Worm (Caenorhabditis elegans) whole organism, mixed stage, embryonic: ENCODE measurements around the gene rocf-1.
A peak's percentile ranks its signal among the peaks of the same experiment; 100 is the strongest.

Experiments used
- M03D4.4 ChIP-seq: sonication (generic microtip); optimal IDR thresholded peaks from 2 replicates; lab custom pipeline; 2017; ENCODE audit warnings: mild to moderate bottlenecking, missing genetic modification characterization, missing compliant biosample characterization
- bed-3 ChIP-seq: fragments of 200-800 bp; sonication (Bioruptor generic); optimal IDR thresholded peaks from 3 replicates; lab custom pipeline; 2018; ENCODE audit warnings: mild to moderate bottlenecking, missing genetic modification characterization, moderate library complexity, missing compliant biosample characterization
- ceh-39 ChIP-seq: fragments of 150-350 bp; optimal IDR thresholded peaks from 2 replicates; lab custom pipeline; 2014; ENCODE audit warnings: missing biosample characterization, missing genetic modification characterization
- ceh-43 ChIP-seq: fragments of 200-800 bp; sonication (Bioruptor generic); optimal IDR thresholded peaks from 2 replicates; lab custom pipeline; 2018; ENCODE audit warnings: mild to moderate bottlenecking, missing genetic modification characterization, moderate library complexity, missing compliant biosample characterization
- ceh-83 ChIP-seq: fragments of 200-800 bp; sonication (Bioruptor generic); optimal IDR thresholded peaks from 2 replicates; lab custom pipeline; 2018; ENCODE audit warnings: mild to moderate bottlenecking, missing genetic modification characterization, missing compliant biosample characterization
- ces-1 ChIP-seq: fragments of 150-350 bp; optimal IDR thresholded peaks from 2 replicates; lab custom pipeline; 2014; ENCODE audit warnings: missing biosample characterization, missing genetic modification reagents, missing genetic modification characterization
- cnd-1 ChIP-seq: fragments of 200-800 bp; sonication (Bioruptor generic); optimal IDR thresholded peaks from 2 replicates; lab custom pipeline; 2018; ENCODE audit warnings: mild to moderate bottlenecking, missing genetic modification characterization, missing compliant biosample characterization
- elt-1 ChIP-seq: sonication (generic microtip); optimal IDR thresholded peaks from 2 replicates; lab custom pipeline; 2017; ENCODE audit warnings: missing genetic modification characterization, mild to moderate bottlenecking, missing compliant biosample characterization, antibody characterized with exemption, moderate library complexity, borderline replicate concordance; ENCODE audit not compliant: insufficient read depth
- elt-3 ChIP-seq: fragments of 150-350 bp; optimal IDR thresholded peaks from 2 replicates; lab custom pipeline; 2014; ENCODE audit warnings: missing biosample characterization, missing genetic modification characterization
- flh-1 ChIP-seq: fragments of 200-800 bp; sonication (Bioruptor generic); optimal IDR thresholded peaks from 2 replicates; lab custom pipeline; 2018; ENCODE audit warnings: mild to moderate bottlenecking, missing genetic modification characterization, moderate library complexity, missing compliant biosample characterization
- ham-2 ChIP-seq: fragments of 200-800 bp; sonication (Bioruptor generic); optimal IDR thresholded peaks from 2 replicates; lab custom pipeline; 2018; ENCODE audit warnings: mild to moderate bottlenecking, missing genetic modification characterization, missing compliant biosample characterization
- hlh-1 ChIP-seq: fragments of 150-350 bp; optimal IDR thresholded peaks from 2 replicates; lab custom pipeline; 2014; ENCODE audit warnings: missing biosample characterization, missing genetic modification reagents, missing genetic modification characterization
- lin-13 ChIP-seq: fragments of 150-350 bp; optimal IDR thresholded peaks from 2 replicates; lab custom pipeline; 2014; ENCODE audit warnings: missing biosample characterization, missing genetic modification characterization
- lin-32 ChIP-seq: fragments of 200-800 bp; sonication (Bioruptor generic); optimal IDR thresholded peaks from 2 replicates; lab custom pipeline; 2018; ENCODE audit warnings: mild to moderate bottlenecking, missing genetic modification characterization, missing compliant biosample characterization
- lsy-2 ChIP-seq: fragments of 150-350 bp; optimal IDR thresholded peaks from 2 replicates; lab custom pipeline; 2014; ENCODE audit warnings: missing biosample characterization, missing genetic modification characterization
- mab-5 ChIP-seq: fragments of 150-350 bp; optimal IDR thresholded peaks from 2 replicates; lab custom pipeline; 2014; ENCODE audit warnings: missing biosample characterization, missing genetic modification characterization
- mep-1 ChIP-seq: fragments of 150-350 bp; optimal IDR thresholded peaks from 2 replicates; lab custom pipeline; 2017; ENCODE audit warnings: missing biosample characterization, missing genetic modification reagents, missing genetic modification characterization, inconsistent platforms
- mls-2 ChIP-seq: sonication (generic microtip); optimal IDR thresholded peaks from 2 replicates; lab custom pipeline; 2016; ENCODE audit warnings: mild to moderate bottlenecking, missing genetic modification characterization, moderate library complexity, missing compliant biosample characterization
- nhr-2 ChIP-seq: fragments of 150-350 bp; optimal IDR thresholded peaks from 2 replicates; lab custom pipeline; 2014; ENCODE audit warnings: missing biosample characterization, missing genetic modification characterization
- nhr-237 ChIP-seq: fragments of 150-350 bp; optimal IDR thresholded peaks from 2 replicates; lab custom pipeline; 2014; ENCODE audit warnings: missing biosample characterization, missing genetic modification characterization
- nhr-76 ChIP-seq: sonication (generic microtip); optimal IDR thresholded peaks from 2 replicates; lab custom pipeline; 2017; ENCODE audit warnings: missing biosample characterization, missing genetic modification characterization
- pha-4 ChIP-seq: fragments of 150-350 bp; optimal IDR thresholded peaks from 2 replicates; lab custom pipeline; 2018; ENCODE audit warnings: missing biosample characterization, missing genetic modification reagents, missing genetic modification characterization
- sem-2 ChIP-seq: fragments of 200-800 bp; sonication (Bioruptor generic); optimal IDR thresholded peaks from 2 replicates; lab custom pipeline; 2018; ENCODE audit warnings: mild to moderate bottlenecking, missing genetic modification characterization, missing compliant biosample characterization
- snpc-4 ChIP-seq: fragments of 150-350 bp; optimal IDR thresholded peaks from 2 replicates; lab custom pipeline; 2014; ENCODE audit warnings: missing biosample characterization, missing genetic modification characterization
- sptf-1 ChIP-seq: sonication (generic microtip); optimal IDR thresholded peaks from 2 replicates; lab custom pipeline; 2017; ENCODE audit warnings: mild to moderate bottlenecking, missing genetic modification characterization, moderate library complexity, missing compliant biosample characterization
- tbx-8 ChIP-seq: fragments of 200-800 bp; sonication (Bioruptor generic); optimal IDR thresholded peaks from 2 replicates; lab custom pipeline; 2018; ENCODE audit warnings: mild to moderate bottlenecking, missing genetic modification characterization, moderate library complexity, missing compliant biosample characterization
- unc-120 ChIP-seq: sonication (generic microtip); optimal IDR thresholded peaks from 2 replicates; lab custom pipeline; 2017; ENCODE audit warnings: missing genetic modification characterization, missing compliant biosample characterization; ENCODE audit not compliant: poor library complexity, severe bottlenecking
- unc-39 ChIP-seq: fragments of 150-350 bp; optimal IDR thresholded peaks from 2 replicates; lab custom pipeline; 2014; ENCODE audit warnings: missing biosample characterization, missing genetic modification characterization
- unc-62 ChIP-seq: fragments of 150-350 bp; optimal IDR thresholded peaks from 2 replicates; lab custom pipeline; 2014; ENCODE audit warnings: missing biosample characterization, missing genetic modification reagents, missing genetic modification characterization
- zip-8 ChIP-seq: fragments of 150-350 bp; optimal IDR thresholded peaks from 2 replicates; lab custom pipeline; 2014; ENCODE audit warnings: missing biosample characterization, missing genetic modification characterization
- ztf-11 ChIP-seq: fragments of 150-350 bp; optimal IDR thresholded peaks from 2 replicates; lab custom pipeline; 2014; ENCODE audit warnings: missing biosample characterization, missing genetic modification characterization

rocf-1 gene

DNA sequence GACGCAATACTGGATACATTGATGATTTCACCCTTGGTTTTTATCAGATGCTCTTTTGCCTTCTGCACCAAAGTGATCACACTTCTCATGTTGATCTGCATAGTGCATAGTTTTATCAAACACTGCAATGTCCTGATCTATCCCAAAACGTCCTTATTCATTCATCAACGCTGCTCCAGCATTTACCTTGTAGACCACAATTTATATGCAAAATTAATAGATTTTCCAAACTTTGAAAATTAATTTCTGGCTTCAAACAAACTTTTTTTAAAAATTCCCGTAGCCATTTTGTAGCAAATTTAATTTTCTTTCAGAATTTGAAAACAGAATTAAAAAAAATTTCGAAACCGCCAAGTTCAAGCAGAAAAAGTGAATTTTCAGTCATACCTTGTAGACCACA, 20.2 kb upstream of the rocf-1 start, which contains the start of gene C06B8.3:
C06B8.3 (minus strand) TSS at position 101 of the 400 bp plus-strand sequence.
- TF ChIP-seq lsy-2 (tag; lab: Kevin White, UChicago) (no peak), ces-1 (GFP tag; lab: Kevin White, UChicago) (no peak), flh-1 (GFP tag; lab: Kevin White, UChicago) (no peak), zip-8 (tag; lab: Kevin White, UChicago) (no peak), lin-32 (GFP tag; lab: Kevin White, UChicago) (no peak), mab-5 (tag; lab: Kevin White, UChicago) (no peak), mep-1 (no peak), nhr-237 (tag; lab: Kevin White, UChicago) (no peak), unc-39 (tag; lab: Kevin White, UChicago) (no peak), nhr-2 (tag; lab: Kevin White, UChicago) (no peak), ceh-83 (GFP tag; lab: Kevin White, UChicago) (no peak), snpc-4 (tag; lab: Kevin White, UChicago) (no peak), tbx-8 (GFP tag; lab: Kevin White, UChicago) (no peak), sem-2 (GFP tag; lab: Kevin White, UChicago) (no peak)

DNA sequence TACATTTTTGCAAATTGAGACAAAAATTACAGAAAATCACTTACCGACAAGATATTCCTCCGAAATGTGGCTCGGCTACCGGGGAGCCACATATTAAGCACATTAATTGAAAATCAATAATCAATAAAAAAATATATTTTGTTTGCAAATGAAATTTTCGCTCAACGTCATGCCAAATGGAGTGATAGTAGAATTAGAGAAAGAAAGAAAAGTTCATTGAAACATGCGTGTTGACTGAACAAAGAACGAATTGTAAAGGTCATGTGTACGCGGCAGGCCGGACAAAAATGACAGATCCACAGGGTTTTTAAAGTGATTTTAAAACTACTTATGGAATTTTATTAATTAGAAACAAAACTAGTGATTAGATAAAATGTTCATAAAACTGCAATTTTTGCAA, 19.3 kb upstream of the rocf-1 start:
- TF ChIP-seq elt-1 (tag; lab: Kevin White, UChicago): no peak
- TF ChIP-seq lin-13: no peak
- no peak for TF ChIP-seq bed-3 (GFP tag; lab: Kevin White, UChicago)
- no peak for TF ChIP-seq sem-2 (GFP tag; lab: Kevin White, UChicago)
- TF ChIP-seq zip-8 (tag; lab: Kevin White, UChicago): no peak
- no peak for TF ChIP-seq unc-39 (tag; lab: Kevin White, UChicago)

DNA sequence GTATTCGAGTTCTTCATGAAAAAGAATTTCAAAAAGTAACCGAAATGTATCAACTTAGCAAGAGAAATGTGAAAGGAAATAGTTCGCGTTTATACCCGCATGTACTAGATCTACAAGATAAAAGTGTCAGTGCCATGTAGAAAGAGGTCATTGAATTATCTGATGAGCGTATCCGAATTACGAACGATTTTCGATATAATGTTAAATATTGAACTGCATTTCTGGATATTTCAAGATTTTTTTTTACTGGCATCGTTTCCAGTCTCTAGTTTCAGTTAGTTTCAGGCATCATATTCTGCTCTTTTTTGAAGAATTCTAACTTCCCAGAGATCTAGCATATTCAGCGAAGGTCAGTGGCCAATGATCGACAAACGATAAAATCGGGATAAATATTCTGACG, 17.1 kb upstream of the rocf-1 start, which contains the start of gene nhr-150:
nhr-150 (minus strand) TSS at position 92 of the 400 bp plus-strand sequence.
- TF ChIP-seq elt-1 (tag; lab: Kevin White, UChicago) (peak; percentile 61), sptf-1 (tag; lab: Kevin White, UChicago) (no peak)

DNA sequence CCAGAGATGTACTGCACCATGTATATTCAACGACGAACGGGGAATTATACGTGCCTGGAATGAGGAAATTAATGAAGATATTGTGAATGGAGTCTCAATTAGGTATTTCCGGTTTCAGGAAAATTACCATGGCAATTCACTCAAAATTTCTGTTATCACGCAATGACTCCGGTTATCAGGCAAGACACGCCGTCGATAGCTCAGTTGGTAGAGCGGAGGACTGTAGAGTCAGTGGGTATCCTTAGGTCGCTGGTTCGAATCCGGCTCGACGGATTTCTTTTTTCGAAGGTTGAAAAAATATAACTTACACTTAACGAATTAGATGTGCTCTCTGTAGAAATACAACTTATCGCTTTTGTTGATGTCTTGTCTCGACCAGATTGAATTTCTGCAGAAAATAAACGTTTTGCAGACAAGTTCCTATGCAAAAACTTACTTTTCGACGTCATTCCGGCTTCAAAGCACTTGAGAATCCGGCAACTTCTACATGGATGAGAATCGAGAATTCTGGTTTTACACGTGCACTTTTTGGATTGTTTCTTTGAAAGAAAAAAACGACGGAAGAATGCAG, 16.3 kb upstream of the rocf-1 start:
- TF ChIP-seq lin-13: no peak
- TF ChIP-seq cnd-1: no peak
- TF ChIP-seq ztf-11 (tag; lab: Kevin White, UChicago): no peak
- no peak for TF ChIP-seq unc-62 (GFP tag; lab: Kevin White, UChicago)
- no peak for TF ChIP-seq elt-3 (tag; lab: Kevin White, UChicago)
- TF ChIP-seq ham-2 (GFP tag; lab: Kevin White, UChicago): no peak
- no peak for TF ChIP-seq ceh-39 (tag; lab: Kevin White, UChicago)
- TF ChIP-seq sem-2 (GFP tag; lab: Kevin White, UChicago): no peak
- TF ChIP-seq sptf-1 (tag; lab: Kevin White, UChicago): no peak
- TF ChIP-seq ceh-43 (GFP tag; lab: Kevin White, UChicago): no peak
- TF ChIP-seq hlh-1 (tag; lab: Kevin White, UChicago): no peak
- TF ChIP-seq nhr-76 (tag; lab: Kevin White, UChicago): no peak
- TF ChIP-seq lin-32 (GFP tag; lab: Kevin White, UChicago): no peak
- no peak for TF ChIP-seq M03D4.4 (tag; lab: Kevin White, UChicago)
- no peak for TF ChIP-seq pha-4
- no peak for TF ChIP-seq tbx-8 (GFP tag; lab: Kevin White, UChicago)
- TF ChIP-seq unc-39 (tag; lab: Kevin White, UChicago): no peak
- TF ChIP-seq bed-3 (GFP tag; lab: Kevin White, UChicago): no peak
- TF ChIP-seq mep-1: no peak

DNA sequence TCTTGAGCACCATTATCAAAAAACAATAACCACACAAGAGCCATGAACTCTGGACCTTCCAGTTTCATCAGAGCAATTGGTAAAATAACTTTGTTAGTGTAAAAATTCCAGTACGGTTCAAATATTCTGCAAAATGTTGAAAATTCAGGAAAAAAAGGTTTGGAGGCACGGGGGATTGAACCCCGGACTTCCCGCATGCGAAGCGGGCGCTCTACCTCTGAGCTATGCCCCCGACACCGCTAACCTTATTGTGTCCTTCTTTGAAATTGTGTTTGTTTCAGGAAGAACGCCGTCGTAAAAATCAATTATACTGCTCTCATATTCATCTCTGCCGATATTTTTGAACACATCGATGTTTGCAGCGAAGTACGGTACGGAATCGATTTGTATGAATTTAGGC, 15.5 kb upstream of the rocf-1 start:
- TF ChIP-seq ztf-11 (tag; lab: Kevin White, UChicago): no peak
- no peak for TF ChIP-seq unc-39 (tag; lab: Kevin White, UChicago)
- TF ChIP-seq tbx-8 (GFP tag; lab: Kevin White, UChicago): no peak
- TF ChIP-seq unc-120: no peak
- no peak for TF ChIP-seq lin-13
- TF ChIP-seq mls-2 (tag; lab: Kevin White, UChicago): no peak
- TF ChIP-seq ces-1 (GFP tag; lab: Kevin White, UChicago): no peak
